Fruit fly (Drosophila melanogaster) whole organism, pupa: ENCODE measurements around the gene CNMaR.

Experiments used
- CG15710 ChIP-seq: fragments of 200-800 bp; sonication (Bioruptor generic); optimal IDR thresholded peaks from 2 replicates; lab custom pipeline; 2018; ENCODE audit warnings: missing biosample characterization, mild to moderate bottlenecking, missing genetic modification characterization, moderate library complexity
- CG34367 ChIP-seq: fragments of 200-800 bp; sonication (Bioruptor generic); optimal IDR thresholded peaks from 2 replicates; lab custom pipeline; 2018; ENCODE audit warnings: missing biosample characterization, mild to moderate bottlenecking, missing genetic modification characterization
- CG8301 ChIP-seq: fragments of 200-800 bp; sonication (Bioruptor generic); optimal IDR thresholded peaks from 2 replicates; lab custom pipeline; 2018; ENCODE audit warnings: missing biosample characterization, mild to moderate bottlenecking, missing genetic modification characterization

- TF ChIP-seq CG15710 (tag; lab: Kevin White, UChicago) (no peak), CG34367 (tag; lab: Kevin White, UChicago) (no peak), CG8301 (tag; lab: Kevin White, UChicago) (no peak)
Observed at dm6 chr3L:9703495-9703894, 59.6 kb downstream of the CNMaR start, which contains the start of gene CG6761.
